Worm (Caenorhabditis elegans) whole organism, L3 larva: Measurements from ENCODE around the gene tag-290.
A peak's percentile ranks its signal among the peaks of the same experiment; 100 is the strongest.

Experiments
- R02D3.7 ChIP-seq: fragments of 150-350 bp; optimal IDR thresholded peaks from 2 replicates; lab custom pipeline; 2014; ENCODE audit warnings: missing biosample characterization, missing genetic modification characterization
- ZK546.5 ChIP-seq: sonication (generic microtip); optimal IDR thresholded peaks from 2 replicates; lab custom pipeline; 2017; ENCODE audit warnings: missing biosample characterization, missing genetic modification characterization
- aly-2 ChIP-seq: fragments of 150-350 bp; optimal IDR thresholded peaks from 2 replicates; lab custom pipeline; 2014; ENCODE audit warnings: missing biosample characterization, missing genetic modification characterization
- ceh-16 ChIP-seq: sonication (generic microtip); optimal IDR thresholded peaks from 2 replicates; lab custom pipeline; 2017; ENCODE audit warnings: missing biosample characterization, missing genetic modification characterization
- ceh-28 ChIP-seq: fragments of 150-350 bp; optimal IDR thresholded peaks from 2 replicates; lab custom pipeline; 2014; ENCODE audit warnings: missing biosample characterization, missing genetic modification reagents, missing genetic modification characterization
- ceh-82 ChIP-seq: fragments of 150-350 bp; optimal IDR thresholded peaks from 2 replicates; lab custom pipeline; 2014; ENCODE audit warnings: missing biosample characterization, missing genetic modification characterization
- ceh-9 ChIP-seq: sonication (generic microtip); optimal IDR thresholded peaks from 2 replicates; lab custom pipeline; 2018; ENCODE audit warnings: missing biosample characterization, missing genetic modification characterization
- daf-12 ChIP-seq: fragments of 150-350 bp; optimal IDR thresholded peaks from 2 replicates; lab custom pipeline; 2014; ENCODE audit warnings: missing biosample characterization, missing genetic modification reagents, missing genetic modification characterization
- egl-5 ChIP-seq: fragments of 150-350 bp; optimal IDR thresholded peaks from 2 replicates; lab custom pipeline; 2017; ENCODE audit warnings: missing biosample characterization, missing genetic modification reagents, missing genetic modification characterization, inconsistent platforms
- elt-1 ChIP-seq: fragments of 150-350 bp; optimal IDR thresholded peaks from 2 replicates; lab custom pipeline; 2014; ENCODE audit warnings: missing biosample characterization, missing genetic modification characterization
- elt-2 ChIP-seq: sonication (generic microtip); optimal IDR thresholded peaks from 2 replicates; lab custom pipeline; 2016; ENCODE audit warnings: missing genetic modification reagents, mild to moderate bottlenecking, missing genetic modification characterization, missing compliant biosample characterization
- elt-3 ChIP-seq, 3 experiments: fragments of 150-350 bp in 1 of 3; sonication (generic microtip) in 2 of 3; optimal IDR thresholded peaks; 2 replicates in 2 of 3; 4 replicates in 1 of 3; lab custom pipeline; 2014 to 2017; ENCODE audit warnings: missing biosample characterization in 3 of 3, missing genetic modification characterization in 3 of 3
- eor-1 ChIP-seq, 2 experiments: fragments of 150-350 bp; optimal IDR thresholded peaks; 2 replicates each; lab custom pipeline; 2014 to 2018; ENCODE audit warnings: missing biosample characterization in 2 of 2, missing genetic modification characterization in 2 of 2
- fkh-10 ChIP-seq: sonication (generic microtip); optimal IDR thresholded peaks from 2 replicates; lab custom pipeline; 2017; ENCODE audit warnings: missing biosample characterization, missing genetic modification reagents, missing genetic modification characterization
- fkh-2 ChIP-seq: fragments of 150-350 bp; optimal IDR thresholded peaks from 2 replicates; lab custom pipeline; 2014; ENCODE audit warnings: missing biosample characterization, missing genetic modification reagents, missing genetic modification characterization
- fos-1 ChIP-seq: fragments of 150-350 bp; optimal IDR thresholded peaks from 2 replicates; lab custom pipeline; 2014; ENCODE audit warnings: missing biosample characterization, missing genetic modification characterization
- hmg-11 ChIP-seq: sonication (generic microtip); optimal IDR thresholded peaks from 2 replicates; lab custom pipeline; 2016; ENCODE audit warnings: missing genetic modification characterization, missing compliant biosample characterization
- jun-1 ChIP-seq: fragments of 150-350 bp; optimal IDR thresholded peaks from 2 replicates; lab custom pipeline; 2014; ENCODE audit warnings: missing biosample characterization, missing genetic modification reagents, missing genetic modification characterization
- lin-15B ChIP-seq: fragments of 150-350 bp; optimal IDR thresholded peaks from 2 replicates; lab custom pipeline; 2014; ENCODE audit warnings: missing biosample characterization, missing genetic modification characterization
- lin-39 ChIP-seq: fragments of 150-350 bp; optimal IDR thresholded peaks from 2 replicates; lab custom pipeline; 2018; ENCODE audit warnings: missing biosample characterization, missing genetic modification reagents, missing genetic modification characterization
- lsy-12 ChIP-seq: sonication (generic microtip); optimal IDR thresholded peaks from 2 replicates; lab custom pipeline; 2016; ENCODE audit warnings: mild to moderate bottlenecking, missing genetic modification characterization, missing compliant biosample characterization
- mdl-1 ChIP-seq: fragments of 150-350 bp; optimal IDR thresholded peaks from 2 replicates; lab custom pipeline; 2014; ENCODE audit warnings: missing biosample characterization, missing genetic modification characterization
- mml-1 ChIP-seq: fragments of 150-350 bp; sonication (generic microtip); optimal IDR thresholded peaks from 3 replicates; lab custom pipeline; 2014; ENCODE audit warnings: missing biosample characterization, missing genetic modification characterization
- nfya-1 ChIP-seq: sonication (generic microtip); optimal IDR thresholded peaks from 2 replicates; lab custom pipeline; 2017; ENCODE audit warnings: missing genetic modification characterization, mild to moderate bottlenecking, missing compliant biosample characterization, antibody characterized with exemption, moderate library complexity; ENCODE audit not compliant: insufficient read depth
- nhr-11 ChIP-seq: fragments of 150-350 bp; optimal IDR thresholded peaks from 2 replicates; lab custom pipeline; 2014; ENCODE audit warnings: missing biosample characterization, missing genetic modification characterization
- nhr-23 ChIP-seq: fragments of 150-350 bp; optimal IDR thresholded peaks from 2 replicates; lab custom pipeline; 2014; ENCODE audit warnings: missing biosample characterization, missing genetic modification reagents, missing genetic modification characterization
- nhr-237 ChIP-seq: fragments of 150-350 bp; optimal IDR thresholded peaks from 2 replicates; lab custom pipeline; 2014; ENCODE audit warnings: missing biosample characterization, missing genetic modification characterization
- nhr-28 ChIP-seq: fragments of 150-350 bp; optimal IDR thresholded peaks from 2 replicates; lab custom pipeline; 2014; ENCODE audit warnings: missing biosample characterization, missing genetic modification characterization
- nhr-43 ChIP-seq: sonication (generic microtip); optimal IDR thresholded peaks from 2 replicates; lab custom pipeline; 2016; ENCODE audit warnings: mild to moderate bottlenecking, missing genetic modification characterization, missing compliant biosample characterization; ENCODE audit not compliant: poor library complexity, severe bottlenecking
- nhr-76 ChIP-seq: fragments of 150-350 bp; sonication (generic microtip); optimal IDR thresholded peaks from 5 replicates; lab custom pipeline; 2014; ENCODE audit warnings: missing biosample characterization, missing genetic modification characterization
- nhr-77 ChIP-seq: fragments of 150-350 bp; optimal IDR thresholded peaks from 2 replicates; lab custom pipeline; 2014; ENCODE audit warnings: missing biosample characterization, missing genetic modification characterization
- pha-4 ChIP-seq: fragments of 150-350 bp; optimal IDR thresholded peaks from 2 replicates; lab custom pipeline; 2014; ENCODE audit warnings: missing biosample characterization, missing genetic modification reagents, missing genetic modification characterization
- pqm-1 ChIP-seq: fragments of 150-350 bp; optimal IDR thresholded peaks from 2 replicates; lab custom pipeline; 2017; ENCODE audit warnings: missing biosample characterization, missing genetic modification characterization, inconsistent platforms
- sea-2 ChIP-seq: fragments of 150-350 bp; sonication (generic microtip); optimal IDR thresholded peaks from 4 replicates; lab custom pipeline; 2014; ENCODE audit warnings: missing biosample characterization, missing genetic modification reagents, missing genetic modification characterization
- skn-1 ChIP-seq: fragments of 150-350 bp; optimal IDR thresholded peaks from 2 replicates; lab custom pipeline; 2014; ENCODE audit warnings: missing biosample characterization, missing genetic modification characterization
- snpc-4 ChIP-seq: fragments of 150-350 bp; optimal IDR thresholded peaks from 2 replicates; lab custom pipeline; 2014; ENCODE audit warnings: missing biosample characterization, missing genetic modification characterization
- unc-39 ChIP-seq: sonication (generic microtip); optimal IDR thresholded peaks from 4 replicates; lab custom pipeline; 2017; ENCODE audit warnings: missing biosample characterization, missing genetic modification characterization
- unc-62 ChIP-seq: fragments of 150-350 bp; sonication (generic microtip); optimal IDR thresholded peaks from 4 replicates; lab custom pipeline; 2014; ENCODE audit warnings: missing biosample characterization, missing genetic modification reagents, missing genetic modification characterization
- zag-1 ChIP-seq: fragments of 150-350 bp; optimal IDR thresholded peaks from 2 replicates; lab custom pipeline; 2014; ENCODE audit warnings: missing biosample characterization, missing genetic modification characterization
- ztf-11 ChIP-seq: fragments of 150-350 bp; optimal IDR thresholded peaks from 2 replicates; lab custom pipeline; 2014; ENCODE audit warnings: missing biosample characterization, missing genetic modification characterization
- ztf-4 ChIP-seq: fragments of 150-350 bp; optimal IDR thresholded peaks from 2 replicates; lab custom pipeline; 2014; ENCODE audit warnings: missing biosample characterization, missing genetic modification characterization

tag-290 gene

ce11 chrV:11572803-11573490 is 40.2 kb upstream of the tag-290 start, which contains the start of the genes H12C20.7 and nhr-68 (continued):
- TF ChIP-seq eor-1 (tag; optimal IDR thresholded peaks at IDR 0.05; lab: Kevin White, UChicago) (no peak), mml-1 (tag; lab: Kevin White, UChicago) (no peak), ZK546.5 (no peak), nhr-11 (no peak), elt-3 (tag; optimal IDR thresholded peaks at IDR 0.05; lab: Kevin White, UChicago) (peak in 2 of 3 experiments; percentile 75 to 77), hmg-11 (tag; lab: Kevin White, UChicago) (no peak)

- TF ChIP-seq nhr-76 (tag; lab: Kevin White, UChicago): no peak
- no peak for TF ChIP-seq ztf-11 (tag; lab: Kevin White, UChicago)
- peak; percentile 11 for TF ChIP-seq pqm-1 (tag; lab: Kevin White, UChicago)
- no peak for TF ChIP-seq egl-5
- TF ChIP-seq ceh-9: no peak
- TF ChIP-seq ceh-82 (tag; lab: Kevin White, UChicago): no peak
- no peak for TF ChIP-seq fkh-10
- no peak for TF ChIP-seq fos-1
- peak; percentile 39 for TF ChIP-seq pha-4 (tag; lab: Kevin White, UChicago)
- no peak for TF ChIP-seq ceh-28 (tag; lab: Kevin White, UChicago)
- no peak for TF ChIP-seq unc-39 (tag; lab: Kevin White, UChicago)
- no peak for TF ChIP-seq eor-1 (tag; optimal IDR thresholded peaks at IDR 0.05; lab: Kevin White, UChicago)
- TF ChIP-seq ceh-16 (tag; lab: Kevin White, UChicago): no peak
- no peak for TF ChIP-seq elt-2 (tag; lab: Kevin White, UChicago)
- TF ChIP-seq nhr-23 (tag; lab: Kevin White, UChicago): no peak
- TF ChIP-seq lin-15B: no peak
- no peak for TF ChIP-seq ztf-4 (tag; lab: Kevin White, UChicago)
- no peak for TF ChIP-seq nhr-77 (tag; lab: Kevin White, UChicago)
- TF ChIP-seq nhr-43 (tag; lab: Kevin White, UChicago): peak; percentile 39
- TF ChIP-seq nhr-237 (tag; lab: Kevin White, UChicago): no peak
- no peak for TF ChIP-seq skn-1 (tag; lab: Kevin White, UChicago)
- TF ChIP-seq lin-39 (tag; lab: Kevin White, UChicago): no peak
- TF ChIP-seq unc-62: no peak
- no peak for TF ChIP-seq jun-1 (tag; lab: Kevin White, UChicago)
- TF ChIP-seq nfya-1: peak; percentile 27
- TF ChIP-seq mdl-1 (tag; lab: Kevin White, UChicago): no peak
- no peak for TF ChIP-seq R02D3.7 (tag; lab: Kevin White, UChicago)
- no peak for TF ChIP-seq elt-1
- TF ChIP-seq daf-12: no peak
Observed at ce11 chrV:11574563-11574962, 38.5 kb upstream of the tag-290 start.

- TF ChIP-seq jun-1 (tag; lab: Kevin White, UChicago) (no peak), ceh-82 (tag; lab: Kevin White, UChicago) (no peak), lin-39 (tag; lab: Kevin White, UChicago) (no peak), snpc-4 (tag; lab: Kevin White, UChicago) (no peak), elt-1 (no peak), ztf-4 (tag; lab: Kevin White, UChicago) (no peak), pha-4 (tag; lab: Kevin White, UChicago) (no peak), mml-1 (tag; lab: Kevin White, UChicago) (no peak), fkh-10 (no peak), elt-3 (tag; optimal IDR thresholded peaks at IDR 0.05; lab: Kevin White, UChicago) (no peak), sea-2 (no peak), nhr-28 (tag; lab: Kevin White, UChicago) (no peak), nhr-76 (tag; lab: Kevin White, UChicago) (no peak)
Observed at ce11 chrV:11580826-11581225, 32.3 kb upstream of the tag-290 start, which contains the start of gene srx-90. Gene srx-90 (plus strand): TSS chrV:11581126.

- TF ChIP-seq fkh-2 (tag; lab: Kevin White, UChicago): no peak
- no peak for TF ChIP-seq nhr-43 (tag; lab: Kevin White, UChicago)
- TF ChIP-seq nhr-237 (tag; lab: Kevin White, UChicago): no peak
- no peak for TF ChIP-seq zag-1 (tag; lab: Kevin White, UChicago)
- no peak for TF ChIP-seq lsy-12 (tag; lab: Kevin White, UChicago)
- no peak for TF ChIP-seq aly-2
- TF ChIP-seq nhr-76 (tag; lab: Kevin White, UChicago): no peak
- TF ChIP-seq ceh-9: no peak
- TF ChIP-seq, all 47 proteins: peak for 0
Observed at ce11 chrV:11583212-11583611, 29.9 kb upstream of the tag-290 start, which contains the start of gene srx-88. Gene srx-88 (plus strand): TSS chrV:11583512.
